Worm (Caenorhabditis elegans): Measurements from ENCODE around the gene cyp-33C6.

- TF ChIP-seq ama-1 (optimal IDR thresholded peaks at IDR 0.05) (no peak), F13C5.2 (tag; optimal IDR thresholded peaks at IDR 0.05) (no peak), hmg-4 (GFP tag; optimal IDR thresholded peaks at IDR 0.05) (no peak), tra-4 (tag; optimal IDR thresholded peaks at IDR 0.05) (no peak), pes-1 (GFP tag; IDR thresholded peaks at IDR 0.05) (no peak), ets-7 (tag; optimal IDR thresholded peaks at IDR 0.05) (no peak), hmbx-1 (tag; optimal IDR thresholded peaks at IDR 0.05) (no peak), tbx-37 (GFP tag; conservative IDR thresholded peaks at IDR 0.05) (no peak), hnd-1 (tag; optimal IDR thresholded peaks at IDR 0.05) (no peak), sea-1 (GFP tag; conservative IDR thresholded peaks at IDR 0.05) (no peak), tbx-11 (GFP tag; IDR thresholded peaks at IDR 0.05) (no peak), ceh-36 (tag; optimal IDR thresholded peaks at IDR 0.05) (no peak)
Measured at ce11 chrV:2226903-2227302, 22.3 kb downstream of the cyp-33C6 start, which contains the start of gene nhr-18.
